Worm (Caenorhabditis elegans) whole organism, late embryonic: Measurements from ENCODE around the gene ZK822.1.

Experiments used
- C08G9.2 ChIP-seq: sonication (generic microtip); optimal IDR thresholded peaks from 2 replicates; lab custom pipeline; 2016; ENCODE audit warnings: mild to moderate bottlenecking, missing genetic modification characterization, moderate library complexity, missing compliant biosample characterization
- K09A11.1 ChIP-seq: sonication (generic microtip); optimal IDR thresholded peaks from 2 replicates; lab custom pipeline; 2017; ENCODE audit warnings: antibody characterized with exemption, mild to moderate bottlenecking, missing genetic modification characterization, missing compliant biosample characterization; ENCODE audit not compliant: insufficient read depth
- ceh-19 ChIP-seq: fragments of 200-800 bp; sonication (Bioruptor generic); optimal IDR thresholded peaks from 2 replicates; lab custom pipeline; 2018; ENCODE audit warnings: mild to moderate bottlenecking, missing genetic modification characterization, missing compliant biosample characterization
- ceh-30 ChIP-seq: fragments of 150-350 bp; optimal IDR thresholded peaks from 2 replicates; lab custom pipeline; 2014; ENCODE audit warnings: missing biosample characterization, missing genetic modification characterization
- ceh-48 ChIP-seq: sonication (generic microtip); optimal IDR thresholded peaks from 2 replicates; lab custom pipeline; 2016; ENCODE audit warnings: missing genetic modification characterization, inconsistent platforms, missing compliant biosample characterization
- elt-2 ChIP-seq: sonication (generic microtip); optimal IDR thresholded peaks from 2 replicates; lab custom pipeline; 2016; ENCODE audit warnings: missing genetic modification reagents, missing genetic modification characterization, missing compliant biosample characterization
- hlh-13 ChIP-seq: fragments of 200-800 bp; sonication (Bioruptor generic); optimal IDR thresholded peaks from 2 replicates; lab custom pipeline; 2018; ENCODE audit warnings: mild to moderate bottlenecking, missing genetic modification characterization, missing compliant biosample characterization
- lin-11 ChIP-seq: fragments of 200-800 bp; sonication (Bioruptor generic); optimal IDR thresholded peaks from 2 replicates; lab custom pipeline; 2018; ENCODE audit warnings: mild to moderate bottlenecking, missing genetic modification characterization, missing compliant biosample characterization
- nhr-11 ChIP-seq: fragments of 150-350 bp; optimal IDR thresholded peaks from 2 replicates; lab custom pipeline; 2014; ENCODE audit warnings: missing biosample characterization, missing genetic modification characterization
- pag-3 ChIP-seq: sonication (generic microtip); optimal IDR thresholded peaks from 2 replicates; lab custom pipeline; 2016; ENCODE audit warnings: missing compliant biosample characterization, missing genetic modification characterization, borderline replicate concordance

DNA sequence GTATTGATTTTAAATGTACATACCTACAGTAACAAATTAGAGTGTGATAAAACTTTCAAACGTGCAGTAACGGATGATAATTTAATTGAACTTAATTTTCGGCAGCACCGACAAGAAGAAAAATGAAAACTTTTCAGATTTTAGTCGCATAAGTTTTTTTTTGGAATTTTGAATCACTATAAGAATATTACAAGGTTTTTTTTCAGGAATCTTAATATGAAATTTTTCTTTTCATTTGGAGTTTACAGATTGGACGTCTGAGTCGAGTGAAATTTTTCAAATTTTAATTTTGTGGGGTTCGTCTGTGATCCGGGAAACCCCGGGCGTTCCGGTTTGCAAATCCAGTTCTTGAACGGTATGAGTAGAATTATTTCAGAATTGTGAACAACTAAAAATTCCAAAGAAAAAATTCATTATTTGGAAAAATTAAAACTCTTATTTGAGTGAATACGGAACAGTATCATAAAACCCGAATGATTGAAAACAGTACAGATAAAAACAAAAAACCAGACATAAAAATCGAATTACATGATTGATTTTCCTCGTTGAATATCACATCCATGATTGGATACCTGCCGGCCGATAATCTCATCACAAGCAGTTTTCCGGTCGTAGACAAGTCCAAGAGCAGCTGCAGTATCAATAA lies 8.5 kb downstream of the ZK822.1 start:
- TF ChIP-seq pag-3 (tag; lab: Kevin White, UChicago), result no peak
- no peak for TF ChIP-seq C08G9.2 (tag; lab: Kevin White, UChicago)
- TF ChIP-seq K09A11.1 (tag; lab: Kevin White, UChicago), result no peak
- no peak for TF ChIP-seq ceh-30
- TF ChIP-seq nhr-11, result no peak
- no peak for TF ChIP-seq ceh-48 (tag; lab: Kevin White, UChicago)
- TF ChIP-seq ceh-19 (GFP tag; lab: Kevin White, UChicago), result no peak
- TF ChIP-seq lin-11 (tag; lab: Kevin White, UChicago), result no peak
- no peak for TF ChIP-seq elt-2 (tag; lab: Kevin White, UChicago)
- TF ChIP-seq hlh-13 (GFP tag; lab: Kevin White, UChicago), result no peak
